Worm (Caenorhabditis elegans) whole organism, mixed stage, embryonic: ENCODE results near the gene F42H10.2.

Source experiments
- mab-5 ChIP-seq: fragments of 150-350 bp; optimal IDR thresholded peaks from 2 replicates; lab custom pipeline; 2014; ENCODE audit warnings: missing biosample characterization, missing genetic modification characterization
- nhr-237 ChIP-seq: fragments of 150-350 bp; optimal IDR thresholded peaks from 2 replicates; lab custom pipeline; 2014; ENCODE audit warnings: missing biosample characterization, missing genetic modification characterization
- nhr-28 ChIP-seq: fragments of 150-350 bp; optimal IDR thresholded peaks from 2 replicates; lab custom pipeline; 2014; ENCODE audit warnings: missing biosample characterization, missing genetic modification characterization
- pha-4 ChIP-seq: fragments of 150-350 bp; optimal IDR thresholded peaks from 2 replicates; lab custom pipeline; 2018; ENCODE audit warnings: missing biosample characterization, missing genetic modification reagents, missing genetic modification characterization
- unc-39 ChIP-seq: fragments of 150-350 bp; optimal IDR thresholded peaks from 2 replicates; lab custom pipeline; 2014; ENCODE audit warnings: missing biosample characterization, missing genetic modification characterization
- unc-62 ChIP-seq: fragments of 150-350 bp; optimal IDR thresholded peaks from 2 replicates; lab custom pipeline; 2014; ENCODE audit warnings: missing biosample characterization, missing genetic modification reagents, missing genetic modification characterization

DNA sequence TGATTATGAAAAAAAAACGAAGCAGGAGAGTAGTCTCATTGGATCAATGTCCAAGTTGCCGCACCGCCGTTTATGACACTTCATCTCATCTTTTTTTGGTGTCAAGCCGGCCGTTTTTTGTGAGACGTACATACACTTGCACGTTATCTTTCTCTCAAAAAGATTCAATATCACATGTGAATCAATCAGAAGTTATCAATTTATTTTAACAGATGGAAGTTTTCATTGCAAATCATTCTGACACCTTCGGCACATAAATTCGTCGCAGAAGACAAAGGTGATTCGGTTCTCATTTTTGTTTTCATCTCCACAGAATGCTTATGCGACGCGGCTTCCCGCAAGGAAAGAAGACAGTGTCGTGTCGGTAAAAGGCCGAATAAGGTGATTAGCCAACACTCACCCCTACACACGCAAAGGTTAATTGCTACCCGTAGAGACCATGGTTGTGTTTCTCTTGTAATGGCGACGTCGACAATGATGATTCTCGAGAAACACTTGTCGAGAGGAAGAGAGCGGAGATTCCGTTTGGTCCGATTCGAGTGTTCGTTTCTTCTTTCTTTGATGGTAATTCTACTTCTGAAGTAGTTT is 13.8 kb downstream of the F42H10.2 start:
- TF ChIP-seq nhr-28 (tag; lab: Kevin White, UChicago) (no peak), pha-4 (no peak), unc-62 (GFP tag; lab: Kevin White, UChicago) (no peak), unc-39 (no peak), nhr-237 (tag; lab: Kevin White, UChicago) (no peak), mab-5 (tag; lab: Kevin White, UChicago) (no peak)
